Worm (Caenorhabditis elegans): ENCODE measurements around the gene C01G6.2.

The C01G6.2 gene

DNA sequence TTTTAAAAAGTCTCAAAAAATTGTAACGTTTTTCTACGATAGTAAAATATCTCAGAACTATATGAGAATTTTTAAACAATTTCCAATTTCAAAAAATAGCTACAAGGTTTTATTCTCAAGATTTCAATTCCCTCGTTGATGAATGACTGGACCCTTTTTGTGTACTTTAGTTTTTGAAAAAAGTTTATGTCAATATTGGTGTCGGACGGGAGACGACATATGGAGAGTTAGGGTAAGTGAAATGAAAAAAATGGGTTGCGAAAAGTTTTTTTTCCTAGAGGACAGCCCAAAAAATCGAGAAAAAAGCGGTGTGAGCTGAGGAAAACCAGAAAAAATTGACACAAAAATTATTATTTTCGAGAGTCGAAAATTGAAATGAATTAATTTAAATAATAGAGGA is 14.0 kb downstream of the C01G6.2 start:
- TF ChIP-seq gmeb-1 (tag; optimal IDR thresholded peaks at IDR 0.05) (no peak), sma-9 (GFP tag; optimal IDR thresholded peaks at IDR 0.05) (peak; percentile 3), sma-9 (tag; optimal IDR thresholded peaks at IDR 0.05) (no peak)

ce11 chrII:9281595-9281994 is 14.7 kb downstream of the C01G6.2 start:
- TF ChIP-seq crh-2 (tag; optimal IDR thresholded peaks at IDR 0.05) (no peak), unc-55 (GFP tag; optimal IDR thresholded peaks at IDR 0.05) (peak; percentile 86), lsy-2 (tag; optimal IDR thresholded peaks at IDR 0.05) (peak in 1 of 2 experiments; percentile 72), ceh-16 (tag; optimal IDR thresholded peaks at IDR 0.05) (no peak), nhr-11 (tag; optimal IDR thresholded peaks at IDR 0.05) (no peak), nhr-129 (tag; optimal IDR thresholded peaks at IDR 0.05) (peak; percentile 76), ztf-11 (tag; optimal IDR thresholded peaks at IDR 0.05) (no peak), egl-27 (tag; optimal IDR thresholded peaks at IDR 0.05) (peak; percentile 33), sma-9 (GFP tag; optimal IDR thresholded peaks at IDR 0.05) (peak; percentile 39), sma-9 (tag; optimal IDR thresholded peaks at IDR 0.05) (no peak), C34F6.9 (tag; optimal IDR thresholded peaks at IDR 0.05) (peak; percentile 78), fos-1 (tag; optimal IDR thresholded peaks at IDR 0.05) (peak; percentile 42), zag-1 (tag; optimal IDR thresholded peaks at IDR 0.05) (peak; percentile 54)

DNA sequence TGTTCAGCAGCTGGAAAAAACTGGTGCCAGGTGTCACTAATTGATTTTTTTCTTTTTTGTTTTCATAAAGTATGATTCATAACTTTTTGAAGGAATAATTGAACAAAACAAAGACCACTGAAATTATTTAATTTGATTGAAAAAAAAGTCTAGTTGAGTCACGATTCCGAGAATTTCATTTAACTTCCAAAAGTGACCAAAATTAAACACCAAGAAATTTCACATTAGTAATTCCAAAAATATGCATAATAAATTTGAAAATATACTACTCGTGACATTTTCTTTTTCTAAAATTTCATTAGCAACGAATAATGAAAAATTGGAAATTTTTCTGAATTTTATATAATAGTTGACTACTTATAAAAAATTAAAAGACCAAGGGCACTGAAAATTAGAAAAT is 15.2 kb downstream of the C01G6.2 start:
- TF ChIP-seq elt-1 (tag; optimal IDR thresholded peaks at IDR 0.05): no peak
- TF ChIP-seq nhr-21 (tag; optimal IDR thresholded peaks at IDR 0.05): no peak
- no peak for TF ChIP-seq mdl-1 (tag; optimal IDR thresholded peaks at IDR 0.05)
- TF ChIP-seq nhr-6 (tag; optimal IDR thresholded peaks at IDR 0.05): no peak
- no peak for TF ChIP-seq nhr-11 (tag; optimal IDR thresholded peaks at IDR 0.05)
- TF ChIP-seq skn-1 (tag; optimal IDR thresholded peaks at IDR 0.05): no peak
- TF ChIP-seq zag-1 (tag; optimal IDR thresholded peaks at IDR 0.05): no peak
- TF ChIP-seq C34F6.9 (tag; optimal IDR thresholded peaks at IDR 0.05): no peak
- no peak for TF ChIP-seq gmeb-1 (tag; optimal IDR thresholded peaks at IDR 0.05)
- no peak for TF ChIP-seq crh-2 (tag; optimal IDR thresholded peaks at IDR 0.05)
- TF ChIP-seq lin-13 (GFP tag; optimal IDR thresholded peaks at IDR 0.05): no peak
- no peak for TF ChIP-seq nhr-77 (tag; optimal IDR thresholded peaks at IDR 0.05)
- no peak for TF ChIP-seq dmd-4 (tag; optimal IDR thresholded peaks at IDR 0.05)
- TF ChIP-seq blmp-1 (tag; optimal IDR thresholded peaks at IDR 0.05; ENCODE audit: insufficient read depth): no peak
- TF ChIP-seq egl-27 (tag; optimal IDR thresholded peaks at IDR 0.05): no peak
- no peak for TF ChIP-seq ama-1 (optimal IDR thresholded peaks at IDR 0.05)
- no peak for TF ChIP-seq nhr-10 (tag; optimal IDR thresholded peaks at IDR 0.05)

DNA sequence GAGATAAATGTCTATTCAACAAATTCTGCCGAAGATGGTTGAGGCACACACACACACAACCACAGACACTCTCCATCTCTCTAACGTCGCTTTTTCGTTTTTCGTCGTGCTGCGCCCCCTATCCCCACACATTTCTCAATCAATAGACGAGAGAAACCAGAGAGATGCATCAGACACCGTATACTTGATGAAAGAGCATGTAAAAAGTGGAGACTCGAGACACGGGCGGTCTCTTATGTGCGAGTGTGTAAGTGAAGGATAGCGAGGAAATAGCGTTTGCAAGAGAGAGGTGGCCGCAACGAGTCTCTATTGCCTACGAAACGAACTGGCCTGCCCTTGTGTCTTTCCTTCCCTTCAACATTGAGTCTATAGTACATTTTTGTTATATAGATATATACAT is 15.9 kb downstream of the C01G6.2 start:
- peak; percentile 99 for TF ChIP-seq fos-1 (tag; optimal IDR thresholded peaks at IDR 0.05)
- peak; percentile 89 for TF ChIP-seq zag-1 (tag; optimal IDR thresholded peaks at IDR 0.05)
- TF ChIP-seq nhr-10 (tag; optimal IDR thresholded peaks at IDR 0.05): peak; percentile 10
- no peak for TF ChIP-seq mbf-1 (tag; optimal IDR thresholded peaks at IDR 0.05)
- TF ChIP-seq unc-62 (GFP tag; optimal IDR thresholded peaks at IDR 0.05): no peak
- TF ChIP-seq lin-39 (tag; optimal IDR thresholded peaks at IDR 0.05): no peak
- TF ChIP-seq ztf-4 (tag; optimal IDR thresholded peaks at IDR 0.05): peak; percentile 82
- TF ChIP-seq R02D3.7 (tag; optimal IDR thresholded peaks at IDR 0.05): no peak
- peak; percentile 70 for TF ChIP-seq gmeb-1 (tag; optimal IDR thresholded peaks at IDR 0.05)
- peak; percentile 75 to 95 for TF ChIP-seq lsy-2 (tag; optimal IDR thresholded peaks at IDR 0.05)
- TF ChIP-seq skn-1 (tag; optimal IDR thresholded peaks at IDR 0.05): peak; percentile 75
- no peak for TF ChIP-seq ceh-82 (tag; optimal IDR thresholded peaks at IDR 0.05)
- peak; percentile 96 for TF ChIP-seq sma-9 (GFP tag; optimal IDR thresholded peaks at IDR 0.05)
- no peak for TF ChIP-seq sma-9 (tag; optimal IDR thresholded peaks at IDR 0.05)
- peak; percentile 91 for TF ChIP-seq egl-27 (tag; optimal IDR thresholded peaks at IDR 0.05)
- TF ChIP-seq peb-1 (tag; optimal IDR thresholded peaks at IDR 0.05): peak; percentile 87
- TF ChIP-seq lin-13 (GFP tag; optimal IDR thresholded peaks at IDR 0.05): peak; percentile 86
- TF ChIP-seq crh-2 (tag; optimal IDR thresholded peaks at IDR 0.05): peak; percentile 95
- peak; percentile 69 for TF ChIP-seq ceh-16 (tag; optimal IDR thresholded peaks at IDR 0.05)
- peak; percentile 97 for TF ChIP-seq F13H6.1 (tag; optimal IDR thresholded peaks at IDR 0.05)
- TF ChIP-seq ztf-1 (GFP tag; conservative IDR thresholded peaks at IDR 0.05): no peak
- peak; percentile 93 for TF ChIP-seq unc-55 (GFP tag; optimal IDR thresholded peaks at IDR 0.05)
- peak; percentile 90 for TF ChIP-seq nhr-6 (tag; optimal IDR thresholded peaks at IDR 0.05)
- TF ChIP-seq unc-39 (tag; optimal IDR thresholded peaks at IDR 0.05): no peak
- TF ChIP-seq nhr-237 (tag; optimal IDR thresholded peaks at IDR 0.05): no peak
- TF ChIP-seq dmd-4 (tag; optimal IDR thresholded peaks at IDR 0.05): no peak
- peak; percentile 67 for TF ChIP-seq mab-5 (tag; optimal IDR thresholded peaks at IDR 0.05)
- TF ChIP-seq ztf-11 (tag; optimal IDR thresholded peaks at IDR 0.05): no peak
- peak; percentile 94 for TF ChIP-seq nhr-21 (tag; optimal IDR thresholded peaks at IDR 0.05)
- TF ChIP-seq ama-1 (optimal IDR thresholded peaks at IDR 0.05): peak; percentile 86
- TF ChIP-seq nhr-129 (tag; optimal IDR thresholded peaks at IDR 0.05): peak; percentile 98
- peak; percentile 90 for TF ChIP-seq nhr-25 (tag; optimal IDR thresholded peaks at IDR 0.05)
- peak; percentile 17 to 70 for TF ChIP-seq mdl-1 (tag; optimal IDR thresholded peaks at IDR 0.05)
- no peak for TF ChIP-seq elt-3 (tag; optimal IDR thresholded peaks at IDR 0.05)
- peak; percentile 18 for TF ChIP-seq elt-1 (tag; optimal IDR thresholded peaks at IDR 0.05)
- peak; percentile 76 for TF ChIP-seq Y55F3AM.14 (GFP tag; optimal IDR thresholded peaks at IDR 0.05)
- peak; percentile 54 for TF ChIP-seq blmp-1 (tag; optimal IDR thresholded peaks at IDR 0.05; ENCODE audit: insufficient read depth)
- TF ChIP-seq aly-2 (tag; optimal IDR thresholded peaks at IDR 0.05): no peak
- no peak for TF ChIP-seq nhr-23 (tag; optimal IDR thresholded peaks at IDR 0.05)
- no peak for TF ChIP-seq nhr-11 (tag; optimal IDR thresholded peaks at IDR 0.05)
- peak; percentile 94 for TF ChIP-seq sma-3 (GFP tag; optimal IDR thresholded peaks at IDR 0.05)
- peak; percentile 61 for TF ChIP-seq nhr-77 (tag; optimal IDR thresholded peaks at IDR 0.05)
- TF ChIP-seq lin-11 (tag; optimal IDR thresholded peaks at IDR 0.05): peak; percentile 89
